Worm (Caenorhabditis elegans): ENCODE data around the gene Y17G9B.8.
A peak's percentile ranks its signal among the peaks of the same experiment; 100 is the strongest.

Gene Y17G9B.8

ce11 chrIV:4749728-4750278, 8.8 kb downstream of the Y17G9B.8 start, which contains the start of the genes rpl-20 and Y17G9B.5 (continued):
- TF ChIP-seq tag-97 (GFP tag; IDR thresholded peaks at IDR 0.05) (peak; percentile 94; the same call in 1 of the 2 replicates), R02D3.7 (tag; optimal IDR thresholded peaks at IDR 0.05) (peak; percentile 100), php-3 (GFP tag; IDR thresholded peaks at IDR 0.05) (peak; percentile 99), daf-19 (GFP tag; conservative IDR thresholded peaks at IDR 0.05) (peak; percentile 99), zag-1 (tag; optimal IDR thresholded peaks at IDR 0.05) (peak; percentile 88), mep-1 (tag; optimal IDR thresholded peaks at IDR 0.05) (peak; percentile 100), mxl-2 (GFP tag; conservative IDR thresholded peaks at IDR 0.05) (peak; percentile 94), nhr-41 (GFP tag; IDR thresholded peaks at IDR 0.05) (peak; percentile 97), zip-11 (GFP tag; IDR thresholded peaks at IDR 0.05) (0 out of 2 replicates have a peak, but pooled peaks have one; percentile 75), nhr-76 (tag; optimal IDR thresholded peaks at IDR 0.05) (peak; percentile 90), hif-1 (tag; optimal IDR thresholded peaks at IDR 0.05) (peak; percentile 93 to 96), F26F4.8 (GFP tag; conservative IDR thresholded peaks at IDR 0.05) (no peak), unc-130 (GFP tag; optimal IDR thresholded peaks at IDR 0.05) (peak; percentile 98), spr-1 (tag; optimal IDR thresholded peaks at IDR 0.05) (peak; percentile 99), nhr-42 (GFP tag; IDR thresholded peaks at IDR 0.05) (peak; percentile 99), attf-4 (tag; optimal IDR thresholded peaks at IDR 0.05) (peak; percentile 80), hlh-11 (tag; optimal IDR thresholded peaks at IDR 0.05) (peak; percentile 100), lir-3 (tag; optimal IDR thresholded peaks at IDR 0.05) (peak; percentile 89), mdl-1 (tag; optimal IDR thresholded peaks at IDR 0.05) (peak; percentile 22 to 92), aha-1 (tag) (peak; percentile 99), rbr-2 (tag; optimal IDR thresholded peaks at IDR 0.05) (peak; percentile 100), dmd-8 (GFP tag; IDR thresholded peaks at IDR 0.05) (peak; percentile 46; the same call in 1 of the 2 replicates), gei-8 (GFP tag; optimal IDR thresholded peaks at IDR 0.05) (peak; percentile 93), T20F7.1 (GFP tag; optimal IDR thresholded peaks at IDR 0.05) (peak; percentile 98), ama-1 (optimal IDR thresholded peaks at IDR 0.05) (peak; percentile 92), duxl-1 (tag; optimal IDR thresholded peaks at IDR 0.05; ENCODE audit: poor library complexity) (peak; percentile 98), lin-39 (tag; optimal IDR thresholded peaks at IDR 0.05) (peak; percentile 91), Y75B8A.6 (GFP tag; IDR thresholded peaks at IDR 0.05) (peak; percentile 99), daf-8 (GFP tag; IDR thresholded peaks at IDR 0.05) (peak; percentile 95), ceh-44 (GFP tag; IDR thresholded peaks at IDR 0.05) (peak; percentile 87), madf-5 (GFP tag; IDR thresholded peaks at IDR 0.05) (peak; percentile 96 to 99), dve-1 (tag; optimal IDR thresholded peaks at IDR 0.05; ENCODE audit: insufficient read depth) (peak; percentile 100), jun-1 (tag; optimal IDR thresholded peaks at IDR 0.05) (peak; percentile 96), nhr-48 (tag; optimal IDR thresholded peaks at IDR 0.05) (peak; percentile 97), pqm-1 (tag; optimal IDR thresholded peaks at IDR 0.05) (peak; percentile 94), ctbp-1 (GFP tag; IDR thresholded peaks at IDR 0.05) (peak; percentile 99), snpc-4 (tag; optimal IDR thresholded peaks at IDR 0.05) (peak; percentile 65), tra-1 (GFP tag; IDR thresholded peaks at IDR 0.05) (peak; percentile 99), nhr-237 (tag; optimal IDR thresholded peaks at IDR 0.05) (peak; percentile 86), egl-27 (tag; optimal IDR thresholded peaks at IDR 0.05) (peak; percentile 53), madf-9 (GFP tag; conservative IDR thresholded peaks at IDR 0.05) (peak; percentile 98), lim-7 (GFP tag; IDR thresholded peaks at IDR 0.05) (peak; percentile 81), Y48G9A.11 (GFP tag; IDR thresholded peaks at IDR 0.05) (peak; percentile 95), daf-12 (tag; optimal IDR thresholded peaks at IDR 0.05) (no peak), lin-15B (tag; optimal IDR thresholded peaks at IDR 0.05) (peak; percentile 99), lin-13 (GFP tag; optimal IDR thresholded peaks at IDR 0.05) (peak; percentile 99), cey-2 (tag; optimal IDR thresholded peaks at IDR 0.05; ENCODE audit: borderline replicate concordance, insufficient read depth) (peak; percentile 93), ceh-32 (tag; optimal IDR thresholded peaks at IDR 0.05; ENCODE audit: poor library complexity) (peak; percentile 88), nhr-25 (tag; optimal IDR thresholded peaks at IDR 0.05; ENCODE audit: borderline replicate concordance, insufficient read depth) (peak; percentile 97), nhr-28 (tag; optimal IDR thresholded peaks at IDR 0.05) (peak; percentile 98)

All from whole organism, L4 larva.